Worm (Caenorhabditis elegans) whole organism, L1 larva: ENCODE measurements around the gene Y75B12B.10.

Source experiments
- C04F5.9 ChIP-seq: sonication (generic microtip); optimal IDR thresholded peaks from 2 replicates; lab custom pipeline; 2016; ENCODE audit warnings: missing genetic modification characterization, missing compliant biosample characterization
- C16A3.4 ChIP-seq: fragments of 150-350 bp; optimal IDR thresholded peaks from 2 replicates; lab custom pipeline; 2014; ENCODE audit warnings: missing biosample characterization, missing genetic modification characterization
- F16B12.6 ChIP-seq: fragments of 150-350 bp; optimal IDR thresholded peaks from 2 replicates; lab custom pipeline; 2014; ENCODE audit warnings: missing biosample characterization, missing genetic modification characterization
- alr-1 ChIP-seq: fragments of 200-800 bp; sonication (Bioruptor generic); optimal IDR thresholded peaks from 2 replicates; lab custom pipeline; 2018; ENCODE audit warnings: borderline replicate concordance, mild to moderate bottlenecking, missing genetic modification characterization, missing compliant biosample characterization
- ceh-63 ChIP-seq: fragments of 200-800 bp; sonication (Bioruptor generic); optimal IDR thresholded peaks from 2 replicates; lab custom pipeline; 2018; ENCODE audit warnings: mild to moderate bottlenecking, missing genetic modification characterization, missing compliant biosample characterization
- ceh-82 ChIP-seq, 3 experiments: fragments of 150-350 bp in 1 of 3; sonication (generic microtip) in 2 of 3; optimal IDR thresholded peaks; 2 replicates each; lab custom pipeline; 2014 to 2017; ENCODE audit warnings: missing biosample characterization in 3 of 3, missing genetic modification characterization in 3 of 3
- ceh-88 ChIP-seq: fragments of 200-800 bp; sonication (Bioruptor generic); IDR thresholded peaks from 2 replicates; pipeline ENCODE4 v1.3.6; 2022; ENCODE audit warnings: missing genetic modification characterization, missing compliant biosample characterization
- ceh-90 ChIP-seq: sonication (generic microtip); optimal IDR thresholded peaks from 2 replicates; lab custom pipeline; 2016; ENCODE audit warnings: missing genetic modification characterization, missing compliant biosample characterization
- dsc-1 ChIP-seq: sonication (generic microtip); optimal IDR thresholded peaks from 2 replicates; lab custom pipeline; 2016; ENCODE audit warnings: mild to moderate bottlenecking, missing genetic modification characterization, missing compliant biosample characterization
- efl-1 ChIP-seq, 4 experiments: fragments of 150-350 bp; optimal IDR thresholded peaks in 3 of 4; peaks in 1 of 4; 1 replicate in 1 of 4; 2 replicates in 3 of 4; lab custom pipeline; 2014; ENCODE audit warnings: missing biosample characterization in 2 of 4, missing genetic modification characterization in 2 of 4, missing genetic modification reagents in 2 of 4
- egl-13 ChIP-seq: sonication (generic microtip); optimal IDR thresholded peaks from 2 replicates; lab custom pipeline; 2016; ENCODE audit warnings: missing genotype, missing genetic modification reagents, missing genetic modification characterization, missing compliant biosample characterization
- egl-27 ChIP-seq, 2 experiments: fragments of 150-350 bp in 1 of 2; sonication (generic microtip); optimal IDR thresholded peaks; 3 replicates each; lab custom pipeline; 2017 to 2018; ENCODE audit warnings: missing biosample characterization in 2 of 2, missing genetic modification characterization in 2 of 2, missing genetic modification reagents in 2 of 2
- elt-3 ChIP-seq, 6 experiments: fragments of 150-350 bp in 1 of 6; sonication (generic microtip); optimal IDR thresholded peaks; 2 replicates each; lab custom pipeline; 2017 to 2018; ENCODE audit warnings: missing biosample characterization in 6 of 6, missing genetic modification characterization in 6 of 6, inconsistent platforms in 1 of 6
- ets-5 ChIP-seq: fragments of 200-800 bp; sonication (Bioruptor generic); IDR thresholded peaks from 2 replicates; pipeline ENCODE4 v1.3.6; 2022; ENCODE audit warnings: missing genetic modification characterization, missing compliant biosample characterization
- fkh-4 ChIP-seq: sonication (generic microtip); optimal IDR thresholded peaks from 2 replicates; lab custom pipeline; 2016; ENCODE audit warnings: missing compliant biosample characterization, missing genetic modification characterization, borderline replicate concordance
- fkh-8 ChIP-seq: sonication (generic microtip); optimal IDR thresholded peaks from 2 replicates; lab custom pipeline; 2016; ENCODE audit warnings: mild to moderate bottlenecking, missing genetic modification characterization, missing compliant biosample characterization
- grh-1 ChIP-seq: fragments of 200-800 bp; sonication (Bioruptor generic); IDR thresholded peaks from 2 replicates; pipeline ENCODE4 v1.3.6; 2022; ENCODE audit warnings: missing genetic modification reagents, missing genetic modification characterization, missing compliant biosample characterization
- hpl-2 ChIP-seq: fragments of 150-350 bp; optimal IDR thresholded peaks from 2 replicates; lab custom pipeline; 2014; ENCODE audit warnings: missing biosample characterization, missing genetic modification reagents, missing genetic modification characterization
- irx-1 ChIP-seq: sonication (generic microtip); optimal IDR thresholded peaks from 2 replicates; lab custom pipeline; 2016; ENCODE audit warnings: missing genetic modification characterization, missing compliant biosample characterization
- lin-14 ChIP-seq: fragments of 200-800 bp; sonication (Bioruptor generic); optimal IDR thresholded peaks from 2 replicates; lab custom pipeline; 2018; ENCODE audit warnings: mild to moderate bottlenecking, missing genetic modification characterization, moderate library complexity, missing compliant biosample characterization
- lir-3 ChIP-seq: sonication (generic microtip); optimal IDR thresholded peaks from 2 replicates; lab custom pipeline; 2016; ENCODE audit warnings: mild to moderate bottlenecking, missing genetic modification characterization, moderate library complexity, missing compliant biosample characterization; ENCODE audit not compliant: poor library complexity
- lsy-2 ChIP-seq, 2 experiments: fragments of 150-350 bp; optimal IDR thresholded peaks; 2 replicates each; lab custom pipeline; 2014; ENCODE audit warnings: missing biosample characterization in 2 of 2, missing genetic modification characterization in 2 of 2
- mdl-1 ChIP-seq, 2 experiments: fragments of 150-350 bp; optimal IDR thresholded peaks; 2 replicates each; lab custom pipeline; 2014 to 2017; ENCODE audit warnings: missing biosample characterization in 2 of 2, missing genetic modification characterization in 2 of 2, inconsistent platforms in 1 of 2
- mep-1 ChIP-seq: fragments of 150-350 bp; optimal IDR thresholded peaks from 2 replicates; lab custom pipeline; 2014; ENCODE audit warnings: missing biosample characterization, missing genetic modification characterization
- nhr-12 ChIP-seq: sonication (generic microtip); optimal IDR thresholded peaks from 2 replicates; lab custom pipeline; 2017; ENCODE audit warnings: missing biosample characterization, missing genetic modification characterization
- nhr-19 ChIP-seq: fragments of 200-800 bp; sonication (Bioruptor generic); conservative IDR thresholded peaks from 2 replicates; pipeline ENCODE4 v1.3.6; 2022; ENCODE audit warnings: missing genetic modification characterization, missing compliant biosample characterization
- nhr-20 ChIP-seq: sonication (generic microtip); optimal IDR thresholded peaks from 2 replicates; lab custom pipeline; 2016; ENCODE audit warnings: mild to moderate bottlenecking, missing genetic modification characterization, missing compliant biosample characterization
- nhr-28 ChIP-seq: fragments of 150-350 bp; optimal IDR thresholded peaks from 2 replicates; lab custom pipeline; 2014; ENCODE audit warnings: missing biosample characterization, missing genetic modification characterization
- nhr-71 ChIP-seq: sonication (generic microtip); optimal IDR thresholded peaks from 2 replicates; lab custom pipeline; 2016; ENCODE audit warnings: mild to moderate bottlenecking, missing genetic modification characterization, moderate library complexity, missing compliant biosample characterization
- nhr-76 ChIP-seq: sonication (generic microtip); optimal IDR thresholded peaks from 2 replicates; lab custom pipeline; 2017; ENCODE audit warnings: missing biosample characterization, missing genetic modification characterization
- nhr-77 ChIP-seq: fragments of 150-350 bp; optimal IDR thresholded peaks from 2 replicates; lab custom pipeline; 2014; ENCODE audit warnings: missing biosample characterization, missing genetic modification characterization
- nhr-84 ChIP-seq: sonication (generic microtip); optimal IDR thresholded peaks from 2 replicates; lab custom pipeline; 2017; ENCODE audit warnings: missing biosample characterization, missing genetic modification characterization
- nhr-85 ChIP-seq: sonication (generic microtip); peaks from one replicate; lab custom pipeline; 2016; ENCODE audit warnings: missing genetic modification characterization, inconsistent platforms, missing compliant biosample characterization
- nhr-90 ChIP-seq: sonication (generic microtip); optimal IDR thresholded peaks from 2 replicates; lab custom pipeline; 2016; ENCODE audit warnings: mild to moderate bottlenecking, missing genetic modification characterization, missing compliant biosample characterization; ENCODE audit not compliant: poor library complexity
- pax-3 ChIP-seq: fragments of 200-800 bp; sonication (Bioruptor generic); optimal IDR thresholded peaks from 2 replicates; lab custom pipeline; 2018; ENCODE audit warnings: mild to moderate bottlenecking, missing genetic modification characterization, moderate library complexity, missing compliant biosample characterization
- pqm-1 ChIP-seq: sonication (generic microtip); optimal IDR thresholded peaks from 3 replicates; lab custom pipeline; 2017; ENCODE audit warnings: missing biosample characterization, missing genetic modification characterization
- rnt-1 ChIP-seq: sonication (generic microtip); optimal IDR thresholded peaks from 2 replicates; lab custom pipeline; 2016; ENCODE audit warnings: mild to moderate bottlenecking, missing genetic modification characterization, moderate library complexity, missing compliant biosample characterization
- snpc-4 ChIP-seq: fragments of 150-350 bp; optimal IDR thresholded peaks from 2 replicates; lab custom pipeline; 2014; ENCODE audit warnings: missing biosample characterization, missing genetic modification characterization
- snu-23 ChIP-seq: sonication (generic microtip); optimal IDR thresholded peaks from 2 replicates; lab custom pipeline; 2016; ENCODE audit warnings: missing genetic modification characterization, missing compliant biosample characterization
- sox-4 ChIP-seq: sonication (generic microtip); optimal IDR thresholded peaks from 2 replicates; lab custom pipeline; 2016; ENCODE audit warnings: missing genetic modification characterization, missing compliant biosample characterization
- tlp-1 ChIP-seq: fragments of 150-350 bp; optimal IDR thresholded peaks from 2 replicates; lab custom pipeline; 2014; ENCODE audit warnings: missing biosample characterization, missing genetic modification characterization
- unc-30 ChIP-seq: sonication (generic microtip); optimal IDR thresholded peaks from 2 replicates; lab custom pipeline; 2017; ENCODE audit warnings: missing biosample characterization, missing genetic modification characterization
- unc-86 ChIP-seq: sonication (generic microtip); optimal IDR thresholded peaks from 2 replicates; lab custom pipeline; 2016; ENCODE audit warnings: missing genetic modification characterization, missing compliant biosample characterization
- unc-98 ChIP-seq: fragments of 200-800 bp; sonication (Bioruptor generic); IDR thresholded peaks from 2 replicates; pipeline ENCODE4 v1.3.6; 2022; ENCODE audit warnings: missing genetic modification characterization, missing compliant biosample characterization
- xbp-1 ChIP-seq: sonication (generic microtip); optimal IDR thresholded peaks from 2 replicates; lab custom pipeline; 2016; ENCODE audit warnings: missing genetic modification characterization, missing compliant biosample characterization
- zip-4 ChIP-seq: fragments of 200-800 bp; sonication (Bioruptor generic); optimal IDR thresholded peaks from 2 replicates; lab custom pipeline; 2018; ENCODE audit warnings: mild to moderate bottlenecking, missing genetic modification characterization, moderate library complexity, missing compliant biosample characterization
- ztf-11 ChIP-seq, 2 experiments: sonication (generic microtip); optimal IDR thresholded peaks; 2 replicates each; lab custom pipeline; 2016 to 2017; ENCODE audit warnings: missing genetic modification characterization in 2 of 2, missing biosample characterization in 1 of 2, missing compliant biosample characterization in 1 of 2
- ztf-4 ChIP-seq: fragments of 150-350 bp; optimal IDR thresholded peaks from 2 replicates; lab custom pipeline; 2014; ENCODE audit warnings: missing biosample characterization, missing genetic modification characterization

Gene Y75B12B.10

DNA sequence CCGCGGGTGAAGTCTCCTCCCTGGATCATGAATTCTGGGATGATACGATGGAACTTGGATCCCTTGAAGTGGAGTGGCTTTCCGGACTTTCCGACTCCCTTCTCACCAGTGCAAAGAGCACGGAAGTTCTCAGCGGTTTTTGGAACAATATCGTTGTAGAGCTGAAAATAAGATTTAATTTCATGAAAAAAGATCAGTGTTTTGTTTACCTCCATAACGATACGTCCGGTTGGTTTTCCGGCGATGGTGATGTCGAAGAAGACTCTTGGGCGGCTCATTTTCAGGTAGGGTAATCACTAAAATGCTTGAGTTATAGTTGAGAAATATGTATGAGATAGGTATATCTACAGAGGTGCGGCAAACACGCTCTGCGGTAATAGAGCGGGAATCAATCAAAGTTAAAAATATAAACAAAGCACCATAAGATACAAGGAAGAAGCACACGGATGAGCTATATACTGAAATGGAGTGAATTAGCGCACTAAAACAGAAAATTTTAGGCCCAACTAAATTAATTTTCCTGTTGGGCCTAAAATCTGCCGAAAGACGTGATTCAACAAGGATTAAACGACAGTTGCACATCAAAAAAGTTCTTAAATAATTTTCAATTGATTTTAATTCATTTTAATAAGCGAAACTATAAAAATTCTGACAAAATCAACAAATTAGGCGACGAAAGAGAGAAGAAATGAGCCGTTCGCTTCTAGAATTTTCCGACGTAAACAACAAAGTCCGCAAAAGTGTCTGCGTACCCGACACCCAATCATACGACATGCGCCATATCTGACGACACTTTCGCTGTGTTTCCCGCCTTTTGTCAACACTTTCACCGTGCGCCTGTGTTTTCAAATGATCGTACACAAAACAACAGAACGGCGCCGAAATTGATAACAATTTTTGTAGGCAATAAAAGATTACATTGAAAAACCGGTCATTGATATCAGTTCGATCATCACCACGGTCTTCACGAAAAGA lies 12.5 kb upstream of the Y75B12B.10 start, which contains the start of the genes cyn-7 and bath-36 (continued):
- TF ChIP-seq ets-5 (GFP tag; lab: Robert Waterston, UW) = no peak
- TF ChIP-seq snu-23 = peak; percentile 94
- no peak for TF ChIP-seq nhr-84 (tag; lab: Kevin White, UChicago)

DNA sequence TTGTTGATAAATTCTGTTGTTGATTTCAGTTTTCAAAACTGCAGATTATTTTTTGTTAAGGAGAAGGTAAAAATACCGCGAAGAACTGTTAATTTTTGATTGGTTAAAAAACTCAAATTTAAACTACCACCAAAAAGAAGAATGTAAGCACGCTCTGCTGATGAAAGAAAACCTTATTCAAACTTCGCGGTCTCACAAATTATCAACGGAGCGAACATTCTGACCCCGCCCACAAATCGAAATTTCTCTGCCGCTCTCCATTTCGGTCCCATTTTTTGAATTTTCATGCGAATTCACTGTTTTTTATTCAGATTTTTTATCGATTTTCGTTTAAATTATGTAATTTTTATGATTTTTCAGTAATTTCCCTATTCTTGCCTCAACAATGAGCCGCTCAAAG lies 10.3 kb upstream of the Y75B12B.10 start, which contains the start of gene cyn-3:
cyn-3 (plus strand) TSS at position 361 of the 400 bp plus-strand sequence.
- peak; percentile 79 for TF ChIP-seq ztf-4 (tag; lab: Kevin White, UChicago)
- peak; percentile 92 for TF ChIP-seq xbp-1 (tag; lab: Kevin White, UChicago)
- peak; percentile 93 for TF ChIP-seq nhr-20 (tag; lab: Kevin White, UChicago)
- peak; percentile 90 for TF ChIP-seq unc-86 (tag; lab: Kevin White, UChicago)
- TF ChIP-seq dsc-1 (tag; lab: Kevin White, UChicago) = peak; percentile 88
- TF ChIP-seq egl-13 (tag; lab: Kevin White, UChicago) = peak; percentile 79
- TF ChIP-seq C04F5.9 (tag; lab: Kevin White, UChicago) = no peak
- TF ChIP-seq hpl-2 (GFP tag; lab: Kevin White, UChicago) = no peak
- TF ChIP-seq nhr-77 (tag; lab: Kevin White, UChicago) = peak; percentile 74
- TF ChIP-seq sox-4 (tag; lab: Kevin White, UChicago) = peak; percentile 73
- TF ChIP-seq lin-14 (GFP tag; lab: Kevin White, UChicago) = peak; percentile 92
- no peak for TF ChIP-seq nhr-76 (tag; lab: Kevin White, UChicago)
- TF ChIP-seq fkh-4 (tag; lab: Kevin White, UChicago) = peak; percentile 31
- no peak for TF ChIP-seq nhr-12 (tag; lab: Kevin White, UChicago)
- peak; percentile 91 to 100 for TF ChIP-seq efl-1 (optimal IDR thresholded peaks at IDR 0.05; lab: Kevin White, UChicago)
- peak; percentile 99 to 100 for TF ChIP-seq efl-1 (GFP tag; optimal IDR thresholded peaks at IDR 0.05 in 1 of 2; lab: Kevin White, UChicago)
- TF ChIP-seq ceh-82 (tag; optimal IDR thresholded peaks at IDR 0.05; lab: Kevin White, UChicago) = peak; percentile 80 to 95 (median 81)
- peak; percentile 74 for TF ChIP-seq F16B12.6
- TF ChIP-seq zip-4 (GFP tag; lab: Kevin White, UChicago) = peak; percentile 52
- peak; percentile 95 for TF ChIP-seq nhr-71 (tag; lab: Kevin White, UChicago)
- peak; percentile 89 for TF ChIP-seq fkh-8
- TF ChIP-seq grh-1 (GFP tag; lab: Robert Waterston, UW) = peak; percentile 87
- peak; percentile 85 for TF ChIP-seq nhr-90 (tag; lab: Kevin White, UChicago)
- TF ChIP-seq ztf-11 (tag; optimal IDR thresholded peaks at IDR 0.05; lab: Kevin White, UChicago) = peak in 1 of 2 experiments; percentile 17
- no peak for TF ChIP-seq egl-27 (tag; optimal IDR thresholded peaks at IDR 0.05; lab: Kevin White, UChicago)
- peak; percentile 91 to 95 for TF ChIP-seq lsy-2 (tag; optimal IDR thresholded peaks at IDR 0.05; lab: Kevin White, UChicago)
- TF ChIP-seq C16A3.4 (tag; lab: Kevin White, UChicago) = peak; percentile 95
- TF ChIP-seq pqm-1 = no peak
- no peak for TF ChIP-seq ceh-90 (tag; lab: Kevin White, UChicago)
- TF ChIP-seq mdl-1 (tag; optimal IDR thresholded peaks at IDR 0.05; lab: Kevin White, UChicago) = peak in 1 of 2 experiments; percentile 85
- TF ChIP-seq rnt-1 (tag; lab: Kevin White, UChicago) = peak; percentile 92
- peak; percentile 8; the same call in 1 of the 2 replicates for TF ChIP-seq unc-98 (GFP tag; lab: Robert Waterston, UW)
- no peak for TF ChIP-seq ceh-63 (GFP tag; lab: Kevin White, UChicago)
- TF ChIP-seq ceh-88 (GFP tag; lab: Robert Waterston, UW) = 0 out of 2 replicates have a peak, but pooled peaks have one; percentile 27
- TF ChIP-seq lir-3 = peak; percentile 64
- TF ChIP-seq tlp-1 (tag; lab: Kevin White, UChicago) = no peak
- peak; percentile 74 for TF ChIP-seq snpc-4
- TF ChIP-seq nhr-28 (tag; lab: Kevin White, UChicago) = no peak
- TF ChIP-seq nhr-85 (tag; lab: Kevin White, UChicago) = peak; percentile 95
- no peak for TF ChIP-seq alr-1 (tag; lab: Kevin White, UChicago)
- peak; percentile 92 for TF ChIP-seq nhr-19 (GFP tag; lab: Robert Waterston, UW)
- TF ChIP-seq mep-1 (tag; lab: Kevin White, UChicago) = peak; percentile 92
- TF ChIP-seq unc-30 (tag; lab: Kevin White, UChicago) = no peak
- TF ChIP-seq elt-3 (tag; optimal IDR thresholded peaks at IDR 0.05; lab: Kevin White, UChicago) = peak in 3 of 6 experiments; percentile 29 to 89 (median 83)
- TF ChIP-seq irx-1 = peak; percentile 83
- TF ChIP-seq pax-3 (tag; lab: Kevin White, UChicago) = peak; percentile 92
